Worm (Caenorhabditis elegans): Measurements from ENCODE around the gene C36B7.4.

C36B7.4 gene

ce11 chrX:7085912-7086311 lies at the start of gene C36B7.4:
TSS of gene C36B7.4 (minus strand) at chrX:7086012.
- TF ChIP-seq ztf-16 (tag; optimal IDR thresholded peaks at IDR 0.05): no peak
- TF ChIP-seq syd-9 (tag; optimal IDR thresholded peaks at IDR 0.05): no peak
- no peak for TF ChIP-seq ahr-1 (tag; optimal IDR thresholded peaks at IDR 0.05)
- TF ChIP-seq ceh-19 (GFP tag; optimal IDR thresholded peaks at IDR 0.05): no peak
- TF ChIP-seq dve-1 (tag; optimal IDR thresholded peaks at IDR 0.05): no peak
- TF ChIP-seq ceh-48 (tag; optimal IDR thresholded peaks at IDR 0.05): no peak
- no peak for TF ChIP-seq sdc-2 (tag; optimal IDR thresholded peaks at IDR 0.05)
- no peak for TF ChIP-seq lim-6 (tag; optimal IDR thresholded peaks at IDR 0.05)
- TF ChIP-seq sox-4 (tag; optimal IDR thresholded peaks at IDR 0.05): no peak
- no peak for TF ChIP-seq dmd-4 (tag; optimal IDR thresholded peaks at IDR 0.05; ENCODE audit: borderline replicate concordance)
- TF ChIP-seq gmeb-2 (tag; optimal IDR thresholded peaks at IDR 0.05): no peak
- no peak for TF ChIP-seq fkh-10 (GFP tag; optimal IDR thresholded peaks at IDR 0.05)
- no peak for TF ChIP-seq hlh-13 (GFP tag; optimal IDR thresholded peaks at IDR 0.05)
- no peak for TF ChIP-seq eyg-1 (tag; optimal IDR thresholded peaks at IDR 0.05)
- no peak for TF ChIP-seq ceh-18 (tag; optimal IDR thresholded peaks at IDR 0.05)
- no peak for TF ChIP-seq pax-1 (tag; optimal IDR thresholded peaks at IDR 0.05)
- no peak for TF ChIP-seq ceh-9 (tag; optimal IDR thresholded peaks at IDR 0.05)
- no peak for TF ChIP-seq ceh-22 (tag; optimal IDR thresholded peaks at IDR 0.05)
- TF ChIP-seq ceh-24 (tag; optimal IDR thresholded peaks at IDR 0.05): no peak

- TF ChIP-seq gmeb-2 (tag; optimal IDR thresholded peaks at IDR 0.05): no peak
- no peak for TF ChIP-seq unc-42 (tag; optimal IDR thresholded peaks at IDR 0.05)
- no peak for TF ChIP-seq pax-1 (tag; optimal IDR thresholded peaks at IDR 0.05)
- TF ChIP-seq zip-5 (tag; optimal IDR thresholded peaks at IDR 0.05): no peak
- TF ChIP-seq unc-86 (tag; optimal IDR thresholded peaks at IDR 0.05): no peak
Observed at ce11 chrX:7131206-7131605, 45.4 kb upstream of the C36B7.4 start.

ce11 chrX:7129460-7129859 lies 43.6 kb upstream of the C36B7.4 start:
- TF ChIP-seq ets-4 (tag; optimal IDR thresholded peaks at IDR 0.05) (no peak), ceh-45 (GFP tag; IDR thresholded peaks at IDR 0.05) (no peak), hlh-15 (tag; optimal IDR thresholded peaks at IDR 0.05) (no peak), unc-3 (GFP tag; conservative IDR thresholded peaks at IDR 0.05) (no peak), unc-3 (tag; optimal IDR thresholded peaks at IDR 0.05) (no peak), C38D4.7 (GFP tag; optimal IDR thresholded peaks at IDR 0.05) (no peak), elt-2 (tag; optimal IDR thresholded peaks at IDR 0.05) (no peak), K09A11.1 (tag; optimal IDR thresholded peaks at IDR 0.05; ENCODE audit: insufficient read depth) (no peak), ahr-1 (tag; optimal IDR thresholded peaks at IDR 0.05) (no peak), nfya-1 (tag; optimal IDR thresholded peaks at IDR 0.05) (no peak), ceh-24 (tag; optimal IDR thresholded peaks at IDR 0.05) (no peak), eyg-1 (tag; optimal IDR thresholded peaks at IDR 0.05) (no peak), lim-6 (tag; optimal IDR thresholded peaks at IDR 0.05) (no peak)

ce11 chrX:7128615-7129014 lies 42.8 kb upstream of the C36B7.4 start:
- TF ChIP-seq Y22D7AL.16 (tag; optimal IDR thresholded peaks at IDR 0.05): no peak
- no peak for TF ChIP-seq hlh-15 (tag; optimal IDR thresholded peaks at IDR 0.05)
- TF ChIP-seq tbx-7 (tag; optimal IDR thresholded peaks at IDR 0.05): no peak
- TF ChIP-seq F13H6.1 (tag; optimal IDR thresholded peaks at IDR 0.05): no peak
- no peak for TF ChIP-seq sox-2 (GFP tag; IDR thresholded peaks at IDR 0.05)
- no peak for TF ChIP-seq ceh-18 (tag; optimal IDR thresholded peaks at IDR 0.05)
- TF ChIP-seq tbx-2 (tag; optimal IDR thresholded peaks at IDR 0.05): no peak
- no peak for TF ChIP-seq unc-3 (GFP tag; conservative IDR thresholded peaks at IDR 0.05)
- no peak for TF ChIP-seq unc-3 (tag; optimal IDR thresholded peaks at IDR 0.05)
- TF ChIP-seq elt-4 (tag; optimal IDR thresholded peaks at IDR 0.05): no peak
- no peak for TF ChIP-seq hlh-6 (tag; optimal IDR thresholded peaks at IDR 0.05)
- TF ChIP-seq madf-2 (tag; optimal IDR thresholded peaks at IDR 0.05): no peak
- TF ChIP-seq unc-55 (GFP tag; optimal IDR thresholded peaks at IDR 0.05): no peak
- no peak for TF ChIP-seq mec-3 (tag; optimal IDR thresholded peaks at IDR 0.05; ENCODE audit: borderline replicate concordance)
